Worm (Caenorhabditis elegans) whole organism, L4 larva: ENCODE data around the gene C03B1.17.
A peak's percentile ranks its signal among the peaks of the same experiment; 100 is the strongest.

Experiments
- F10B5.3 ChIP-seq: sonication (generic microtip); optimal IDR thresholded peaks from 2 replicates; lab custom pipeline; 2016; ENCODE audit warnings: mild to moderate bottlenecking, missing genetic modification characterization, missing compliant biosample characterization
- F26F4.8 ChIP-seq: fragments of 200-800 bp; sonication (Bioruptor generic); conservative IDR thresholded peaks from 2 replicates; pipeline ENCODE4 v1.3.6; 2022; ENCODE audit warnings: missing genetic modification characterization, missing compliant biosample characterization
- F37D6.2 ChIP-seq: sonication (generic microtip); optimal IDR thresholded peaks from 2 replicates; lab custom pipeline; 2016; ENCODE audit warnings: mild to moderate bottlenecking, missing genetic modification characterization, missing compliant biosample characterization
- T26A8.4 ChIP-seq: fragments of 200-800 bp; sonication (Bioruptor generic); IDR thresholded peaks from 2 replicates; pipeline ENCODE4 v1.3.6; 2022; ENCODE audit warnings: missing genetic modification characterization, missing compliant biosample characterization
- Y105C5A.15 ChIP-seq: fragments of 200-800 bp; sonication (Bioruptor generic); IDR thresholded peaks from 2 replicates; pipeline ENCODE4 v1.3.6; 2022; ENCODE audit warnings: missing genetic modification characterization, missing compliant biosample characterization
- Y75B8A.6 ChIP-seq: fragments of 200-800 bp; sonication (Bioruptor generic); IDR thresholded peaks from 2 replicates; pipeline ENCODE4 v1.3.6; 2022; ENCODE audit warnings: missing genetic modification reagents, missing genetic modification characterization, missing compliant biosample characterization
- ZK337.2 ChIP-seq: fragments of 200-800 bp; sonication (Bioruptor generic); IDR thresholded peaks from 2 replicates; pipeline ENCODE4 v1.3.6; 2022; ENCODE audit warnings: missing genetic modification reagents, missing genetic modification characterization, missing compliant biosample characterization
- ZK546.5 ChIP-seq, 2 experiments: sonication (generic microtip); optimal IDR thresholded peaks; 2 replicates each; lab custom pipeline; 2017; ENCODE audit warnings: missing biosample characterization in 2 of 2, missing genetic modification characterization in 2 of 2
- aha-1 ChIP-seq: fragments of 150-350 bp; peaks from one replicate; lab custom pipeline; 2014; ENCODE audit warnings: missing biosample characterization, missing genetic modification characterization
- attf-4 ChIP-seq: sonication (generic microtip); optimal IDR thresholded peaks from 3 replicates; lab custom pipeline; 2017; ENCODE audit warnings: missing biosample characterization, missing genetic modification characterization
- ceh-28 ChIP-seq: fragments of 150-350 bp; optimal IDR thresholded peaks from 2 replicates; lab custom pipeline; 2014; ENCODE audit warnings: missing biosample characterization, missing genetic modification reagents, missing genetic modification characterization
- ces-1 ChIP-seq: fragments of 150-350 bp; sonication (generic microtip); optimal IDR thresholded peaks from 4 replicates; lab custom pipeline; 2014; ENCODE audit warnings: missing biosample characterization, missing genetic modification reagents, missing genetic modification characterization
- ctbp-1 ChIP-seq: fragments of 200-800 bp; sonication (Bioruptor generic); IDR thresholded peaks from 2 replicates; pipeline ENCODE4 v1.3.6; 2022; ENCODE audit warnings: missing genetic modification reagents, missing genetic modification characterization, missing compliant biosample characterization
- daf-8 ChIP-seq: fragments of 200-800 bp; sonication (Bioruptor generic); IDR thresholded peaks from 2 replicates; pipeline ENCODE4 v1.3.6; 2022; ENCODE audit warnings: missing genetic modification characterization, missing compliant biosample characterization
- dmd-6 ChIP-seq: fragments of 200-800 bp; sonication (Bioruptor generic); IDR thresholded peaks from 2 replicates; pipeline ENCODE4 v1.3.6; 2022; ENCODE audit warnings: missing genetic modification reagents, missing genetic modification characterization, missing compliant biosample characterization
- dpl-1 ChIP-seq: fragments of 150-350 bp; optimal IDR thresholded peaks from 2 replicates; lab custom pipeline; 2014; ENCODE audit warnings: missing biosample characterization, missing genetic modification reagents, missing genetic modification characterization
- egl-27 ChIP-seq: sonication (generic microtip); optimal IDR thresholded peaks from 3 replicates; lab custom pipeline; 2017; ENCODE audit warnings: missing biosample characterization, missing genetic modification reagents, missing genetic modification characterization
- fkh-10 ChIP-seq: fragments of 150-350 bp; optimal IDR thresholded peaks from 2 replicates; lab custom pipeline; 2014; ENCODE audit warnings: missing biosample characterization, missing genetic modification reagents, missing genetic modification characterization
- fos-1 ChIP-seq: fragments of 150-350 bp; optimal IDR thresholded peaks from 2 replicates; lab custom pipeline; 2014; ENCODE audit warnings: missing biosample characterization, missing genetic modification characterization
- jun-1 ChIP-seq: fragments of 150-350 bp; optimal IDR thresholded peaks from 2 replicates; lab custom pipeline; 2014; ENCODE audit warnings: missing biosample characterization, missing genetic modification reagents, missing genetic modification characterization
- lin-29 ChIP-seq: fragments of 200-800 bp; sonication (Bioruptor generic); IDR thresholded peaks from 2 replicates; pipeline ENCODE4 v1.3.6; 2022; ENCODE audit warnings: missing genetic modification reagents, missing genetic modification characterization, missing compliant biosample characterization
- mes-2 ChIP-seq: sonication (generic microtip); optimal IDR thresholded peaks from 2 replicates; lab custom pipeline; 2016; ENCODE audit warnings: missing genotype, mild to moderate bottlenecking, missing genetic modification characterization, missing compliant biosample characterization; ENCODE audit not compliant: poor library complexity, severe bottlenecking
- mxl-3 ChIP-seq: fragments of 200-800 bp; sonication (Bioruptor generic); optimal IDR thresholded peaks from 2 replicates; lab custom pipeline; 2018; ENCODE audit warnings: mild to moderate bottlenecking, missing genetic modification characterization, missing compliant biosample characterization
- nhr-10 ChIP-seq: fragments of 150-350 bp; optimal IDR thresholded peaks from 2 replicates; lab custom pipeline; 2014; ENCODE audit warnings: missing biosample characterization, missing genetic modification characterization
- nhr-41 ChIP-seq: fragments of 200-800 bp; sonication (Bioruptor generic); IDR thresholded peaks from 2 replicates; pipeline ENCODE4 v1.3.6; 2022; ENCODE audit warnings: missing genetic modification reagents, missing genetic modification characterization, missing compliant biosample characterization
- nhr-48 ChIP-seq: sonication (generic microtip); optimal IDR thresholded peaks from 2 replicates; lab custom pipeline; 2016; ENCODE audit warnings: mild to moderate bottlenecking, missing genetic modification characterization, missing compliant biosample characterization
- spr-1 ChIP-seq: sonication (generic microtip); optimal IDR thresholded peaks from 2 replicates; lab custom pipeline; 2016; ENCODE audit warnings: mild to moderate bottlenecking, missing genetic modification characterization, missing compliant biosample characterization
- tra-1 ChIP-seq: fragments of 200-800 bp; sonication (Bioruptor generic); IDR thresholded peaks from 2 replicates; pipeline ENCODE4 v1.3.6; 2022; ENCODE audit warnings: missing genetic modification reagents, missing genetic modification characterization, missing compliant biosample characterization
- unc-62 ChIP-seq, 3 experiments: fragments of 150-350 bp in 1 of 3; sonication (generic microtip); optimal IDR thresholded peaks in 2 of 3; peaks in 1 of 3; 1 replicate in 1 of 3; 2 replicates in 2 of 3; lab custom pipeline; 2014 to 2017; ENCODE audit warnings: missing biosample characterization in 3 of 3, missing genetic modification characterization in 3 of 3, missing genetic modification reagents in 3 of 3, missing genotype in 1 of 3
- vab-7 ChIP-seq: fragments of 200-800 bp; sonication (Bioruptor generic); IDR thresholded peaks from 2 replicates; pipeline ENCODE4 v1.3.6; 2022; ENCODE audit warnings: missing genetic modification reagents, missing genetic modification characterization, missing compliant biosample characterization
- zag-1 ChIP-seq: fragments of 150-350 bp; optimal IDR thresholded peaks from 2 replicates; lab custom pipeline; 2014; ENCODE audit warnings: missing biosample characterization, missing genetic modification characterization
- zfp-3 ChIP-seq: fragments of 200-800 bp; sonication (Bioruptor generic); conservative IDR thresholded peaks from 2 replicates; pipeline ENCODE4 v1.3.6; 2022; ENCODE audit warnings: missing genetic modification reagents, missing genetic modification characterization, missing compliant biosample characterization
- zip-2 ChIP-seq: fragments of 150-350 bp; optimal IDR thresholded peaks from 2 replicates; lab custom pipeline; 2014; ENCODE audit warnings: missing biosample characterization, missing genetic modification characterization
- ztf-11 ChIP-seq: fragments of 150-350 bp; optimal IDR thresholded peaks from 2 replicates; lab custom pipeline; 2014; ENCODE audit warnings: missing biosample characterization, missing genetic modification characterization

Gene C03B1.17

ce11 chrX:6357772-6358171, 15.7 kb upstream of the C03B1.17 start, which contains the start of gene C03B1.10:
C03B1.10 (minus strand) TSS chrX:6357872.
- TF ChIP-seq attf-4 (tag; lab: Kevin White, UChicago) (no peak), unc-62 (GFP tag; optimal IDR thresholded peaks at IDR 0.05 in 1 of 2; lab: Kevin White, UChicago) (peak in 1 of 2 experiments; percentile 25), unc-62 (tag; optimal IDR thresholded peaks at IDR 0.05; lab: Kevin White, UChicago) (no peak), egl-27 (tag; lab: Kevin White, UChicago) (no peak), zfp-3 (GFP tag; lab: Robert Waterston, UW) (no peak)

- TF ChIP-seq F37D6.2 (no peak), nhr-10 (tag; lab: Kevin White, UChicago) (no peak), aha-1 (tag; lab: Kevin White, UChicago) (peak; percentile 97), ceh-28 (tag; lab: Kevin White, UChicago) (no peak)
Observed at ce11 chrX:6360077-6360476, 13.4 kb upstream of the C03B1.17 start.

ce11 chrX:6360658-6361057, 12.8 kb upstream of the C03B1.17 start, which contains the start of gene C03B1.14:
C03B1.14 (minus strand) TSS chrX:6360758.
- TF ChIP-seq mes-2: no peak
- TF ChIP-seq fos-1 (tag; lab: Kevin White, UChicago): no peak
- no peak for TF ChIP-seq lin-29 (GFP tag; lab: Robert Waterston, UW)
- no peak for TF ChIP-seq jun-1 (tag; lab: Kevin White, UChicago)
- no peak for TF ChIP-seq F26F4.8 (GFP tag; lab: Robert Waterston, UW)
- TF ChIP-seq ctbp-1 (GFP tag; lab: Robert Waterston, UW): no peak
- TF ChIP-seq ces-1 (GFP tag; lab: Kevin White, UChicago): no peak
- no peak for TF ChIP-seq F10B5.3 (tag; lab: Kevin White, UChicago)
- TF ChIP-seq fkh-10 (GFP tag; lab: Kevin White, UChicago): no peak
- TF ChIP-seq mxl-3 (GFP tag; lab: Kevin White, UChicago): no peak
- TF ChIP-seq Y75B8A.6 (GFP tag; lab: Robert Waterston, UW): no peak
- no peak for TF ChIP-seq Y105C5A.15 (GFP tag; lab: Robert Waterston, UW)
- no peak for TF ChIP-seq tra-1 (GFP tag; lab: Robert Waterston, UW)

- TF ChIP-seq F37D6.2 (no peak), nhr-41 (GFP tag; lab: Robert Waterston, UW) (no peak), ZK546.5 (tag; optimal IDR thresholded peaks at IDR 0.05; lab: Kevin White, UChicago) (no peak), nhr-48 (tag; lab: Kevin White, UChicago) (no peak), zip-2 (tag; lab: Kevin White, UChicago) (no peak), jun-1 (tag; lab: Kevin White, UChicago) (no peak), ztf-11 (tag; lab: Kevin White, UChicago) (no peak), F10B5.3 (tag; lab: Kevin White, UChicago) (no peak), T26A8.4 (GFP tag; lab: Robert Waterston, UW) (no peak), daf-8 (GFP tag; lab: Robert Waterston, UW) (no peak), fos-1 (tag; lab: Kevin White, UChicago) (no peak), dmd-6 (GFP tag; lab: Robert Waterston, UW) (no peak), nhr-10 (tag; lab: Kevin White, UChicago) (no peak), vab-7 (GFP tag; lab: Robert Waterston, UW) (no peak), fkh-10 (GFP tag; lab: Kevin White, UChicago) (no peak), zag-1 (tag; lab: Kevin White, UChicago) (no peak), ZK337.2 (GFP tag; lab: Robert Waterston, UW) (no peak), dpl-1 (GFP tag; lab: Kevin White, UChicago) (no peak), spr-1 (tag; lab: Kevin White, UChicago) (no peak)
Observed at ce11 chrX:6364196-6364595, 9.3 kb upstream of the C03B1.17 start, which contains the start of gene C03B1.4. C03B1.4 (plus strand) TSS chrX:6364496.
